Fruit fly (Drosophila melanogaster) whole organism, embryonic: ENCODE results near the gene CG43175.

Source experiments
- CG1024 ChIP-seq: fragments of 200-800 bp; sonication (Bioruptor generic); IDR thresholded peaks from 2 replicates; pipeline ENCODE4 v1.3.6; 2022; ENCODE audit warnings: missing biosample characterization, missing genetic modification characterization
- CG10565 ChIP-seq: fragments of 200-800 bp; sonication (Bioruptor generic); optimal IDR thresholded peaks from 3 replicates; lab custom pipeline; 2016; ENCODE audit warnings: missing biosample characterization, mild to moderate bottlenecking, missing genetic modification characterization
- CG10654 ChIP-seq: fragments of 200-800 bp; sonication (Bioruptor generic); optimal IDR thresholded peaks from 2 replicates; lab custom pipeline; 2016; ENCODE audit warnings: missing biosample characterization, missing genetic modification characterization
- CG11093 ChIP-seq: fragments of 200-800 bp; sonication (Bioruptor generic); IDR thresholded peaks from 3 replicates; pipeline ENCODE4 v1.3.6; 2022; ENCODE audit warnings: missing biosample characterization, missing genetic modification characterization
- CG11696 ChIP-seq: fragments of 200-800 bp; sonication (Bioruptor generic); IDR thresholded peaks from 2 replicates; pipeline ENCODE4 v1.3.6; 2022; ENCODE audit warnings: missing biosample characterization, missing genetic modification characterization
- CG12071 ChIP-seq: fragments of 200-800 bp; sonication (Bioruptor generic); optimal IDR thresholded peaks from 3 replicates; lab custom pipeline; 2018; ENCODE audit warnings: missing biosample characterization, mild to moderate bottlenecking, missing genetic modification characterization
- CG12769 ChIP-seq: fragments of 200-800 bp; sonication (Bioruptor generic); optimal IDR thresholded peaks from 2 replicates; lab custom pipeline; 2019; ENCODE audit warnings: missing biosample characterization, mild to moderate bottlenecking, missing genetic modification characterization, moderate library complexity
- CG12942 ChIP-seq: fragments of 200-800 bp; sonication (Bioruptor generic); optimal IDR thresholded peaks from 3 replicates; lab custom pipeline; 2016; ENCODE audit warnings: missing biosample characterization, missing genetic modification characterization
- CG13894 ChIP-seq: fragments of 200-800 bp; sonication (Bioruptor generic); optimal IDR thresholded peaks from 3 replicates; lab custom pipeline; 2018; ENCODE audit warnings: missing biosample characterization, mild to moderate bottlenecking, missing genetic modification characterization, moderate library complexity
- CG14965 ChIP-seq: fragments of 200-800 bp; sonication (Bioruptor generic); optimal IDR thresholded peaks from 2 replicates; lab custom pipeline; 2016; ENCODE audit warnings: missing biosample characterization, missing genetic modification characterization, borderline replicate concordance
- CG15601 ChIP-seq: fragments of 200-800 bp; sonication (Bioruptor generic); optimal IDR thresholded peaks from 3 replicates; lab custom pipeline; 2019; ENCODE audit warnings: missing biosample characterization, mild to moderate bottlenecking, missing genetic modification characterization, moderate library complexity
- CG1647 ChIP-seq: fragments of 200-800 bp; sonication (Bioruptor generic); optimal IDR thresholded peaks from 3 replicates; lab custom pipeline; 2016; ENCODE audit warnings: missing biosample characterization, missing genetic modification characterization
- CG16779 ChIP-seq: fragments of 200-800 bp; sonication (Bioruptor generic); IDR thresholded peaks from 2 replicates; pipeline ENCODE4 v1.3.6; 2022; ENCODE audit warnings: missing biosample characterization, missing genetic modification characterization
- CG17568 ChIP-seq: fragments of 200-800 bp; sonication (Bioruptor generic); optimal IDR thresholded peaks from 2 replicates; lab custom pipeline; 2018; ENCODE audit warnings: missing biosample characterization, mild to moderate bottlenecking, missing genetic modification characterization, moderate library complexity
- CG1792 ChIP-seq: fragments of 200-800 bp; sonication (Bioruptor generic); optimal IDR thresholded peaks from 2 replicates; lab custom pipeline; 2016; ENCODE audit warnings: missing biosample characterization, missing genetic modification characterization
- CG18011 ChIP-seq: fragments of 200-800 bp; sonication (Bioruptor generic); optimal IDR thresholded peaks from 2 replicates; lab custom pipeline; 2017; ENCODE audit warnings: missing biosample characterization, missing genetic modification characterization, mild to moderate bottlenecking, moderate library complexity, missing genotype
- CG2116 ChIP-seq: fragments of 200-800 bp; sonication (Bioruptor generic); optimal IDR thresholded peaks from 3 replicates; lab custom pipeline; 2018; ENCODE audit warnings: missing biosample characterization, mild to moderate bottlenecking, missing genetic modification characterization
- CG32532 ChIP-seq: fragments of 200-800 bp; sonication (Bioruptor generic); IDR thresholded peaks from 2 replicates; pipeline ENCODE4 v1.3.6; 2022; ENCODE audit warnings: missing biosample characterization, missing genetic modification characterization
- CG4820 ChIP-seq: fragments of 200-800 bp; sonication (Bioruptor generic); optimal IDR thresholded peaks from 3 replicates; lab custom pipeline; 2016; ENCODE audit warnings: missing biosample characterization, missing genetic modification characterization
- CG6254 ChIP-seq: fragments of 200-800 bp; sonication (Bioruptor generic); optimal IDR thresholded peaks from 3 replicates; lab custom pipeline; 2017; ENCODE audit warnings: mild to moderate bottlenecking, missing biosample characterization, missing genetic modification reagents, missing genetic modification characterization
- CG6765 ChIP-seq: fragments of 200-800 bp; sonication (Bioruptor generic); optimal IDR thresholded peaks from 3 replicates; lab custom pipeline; 2017; ENCODE audit warnings: missing biosample characterization, mild to moderate bottlenecking, missing genetic modification characterization
- CG8359 ChIP-seq: fragments of 200-800 bp; sonication (Bioruptor generic); optimal IDR thresholded peaks from 2 replicates; lab custom pipeline; 2017; ENCODE audit warnings: missing biosample characterization, mild to moderate bottlenecking, missing genetic modification characterization, borderline replicate concordance
- CG9876 ChIP-seq: fragments of 200-800 bp; sonication (Bioruptor generic); optimal IDR thresholded peaks from 2 replicates; lab custom pipeline; 2016; ENCODE audit warnings: missing biosample characterization, missing genetic modification characterization
- CkIIα-i1 ChIP-seq: fragments of 200-800 bp; sonication (Bioruptor generic); IDR thresholded peaks from 2 replicates; pipeline ENCODE4 v1.3.6; 2022; ENCODE audit warnings: missing biosample characterization, missing genetic modification characterization
- Dip2 ChIP-seq: fragments of 200-800 bp; sonication (Bioruptor generic); IDR thresholded peaks from 2 replicates; pipeline ENCODE4 v1.3.6; 2022; ENCODE audit warnings: missing biosample characterization, missing genetic modification characterization
- HHEX ChIP-seq: fragments of 200-800 bp; sonication (Bioruptor generic); optimal IDR thresholded peaks from 3 replicates; lab custom pipeline; 2017; ENCODE audit warnings: missing biosample characterization, mild to moderate bottlenecking, missing genetic modification characterization, missing genetic modification reagents
- NK7.1 ChIP-seq: fragments of 200-800 bp; sonication (Bioruptor generic); optimal IDR thresholded peaks from 3 replicates; lab custom pipeline; 2016; ENCODE audit warnings: missing biosample characterization, missing genetic modification characterization
- Optix ChIP-seq: fragments of 200-800 bp; sonication (Bioruptor generic); IDR thresholded peaks from 3 replicates; pipeline ENCODE4 v1.3.6; 2022; ENCODE audit warnings: missing biosample characterization, missing genetic modification characterization
- Rfx ChIP-seq: fragments of 200-800 bp; sonication (Bioruptor generic); IDR thresholded peaks from 2 replicates; pipeline ENCODE4 v1.3.6; 2022; ENCODE audit warnings: missing biosample characterization, missing genetic modification characterization
- Sin3A ChIP-seq: fragments of >200 bp; optimal IDR thresholded peaks from 2 replicates; lab custom pipeline; 2018
- Spps ChIP-seq: fragments of 200-800 bp; sonication (Bioruptor generic); optimal IDR thresholded peaks from 2 replicates; lab custom pipeline; 2018; ENCODE audit warnings: missing biosample characterization, mild to moderate bottlenecking, missing genetic modification characterization
- Sry-δ ChIP-seq: fragments of 200-800 bp; sonication (Bioruptor generic); optimal IDR thresholded peaks from 2 replicates; lab custom pipeline; 2016; ENCODE audit warnings: missing biosample characterization, missing genetic modification characterization
- Trl ChIP-seq, 3 experiments: fragments of >200 bp in 2 of 3; fragments of 200-800 bp in 1 of 3; sonication (Bioruptor generic) in 1 of 3; optimal IDR thresholded peaks; 2 replicates in 1 of 3; 3 replicates in 2 of 3; lab custom pipeline; 2016 to 2017; ENCODE audit warnings: missing biosample characterization in 1 of 3, missing genetic modification characterization in 1 of 3
- Vsx1 ChIP-seq: fragments of 200-800 bp; sonication (Bioruptor generic); optimal IDR thresholded peaks from 2 replicates; lab custom pipeline; 2017; ENCODE audit warnings: missing biosample characterization, mild to moderate bottlenecking, missing genetic modification characterization, missing genetic modification reagents
- ab ChIP-seq: fragments of 200-800 bp; sonication (Bioruptor generic); optimal IDR thresholded peaks from 2 replicates; lab custom pipeline; 2016; ENCODE audit warnings: missing biosample characterization, missing genetic modification characterization
- ato ChIP-seq: fragments of 200-800 bp; sonication (Bioruptor generic); IDR thresholded peaks from 2 replicates; pipeline ENCODE4 v1.3.6; 2022; ENCODE audit warnings: missing biosample characterization, missing genetic modification characterization; ENCODE audit not compliant: partially characterized antibody
- az2 ChIP-seq: fragments of 200-800 bp; sonication (Bioruptor generic); optimal IDR thresholded peaks from 3 replicates; lab custom pipeline; 2016; ENCODE audit warnings: missing biosample characterization, missing genetic modification characterization
- br ChIP-seq: fragments of >200 bp; optimal IDR thresholded peaks from 2 replicates; lab custom pipeline; 2017
- caup ChIP-seq: fragments of 200-800 bp; sonication (Bioruptor generic); optimal IDR thresholded peaks from 3 replicates; lab custom pipeline; 2017; ENCODE audit warnings: missing biosample characterization, mild to moderate bottlenecking, missing genetic modification characterization, moderate library complexity; ENCODE audit not compliant: severe bottlenecking
- chif ChIP-seq, 2 experiments: fragments of 200-800 bp; sonication (Bioruptor generic); optimal IDR thresholded peaks; 3 replicates each; lab custom pipeline; 2016; ENCODE audit warnings: missing biosample characterization in 2 of 2, missing genetic modification characterization in 2 of 2
- chm ChIP-seq: fragments of 200-800 bp; sonication (Bioruptor generic); IDR thresholded peaks from 2 replicates; pipeline ENCODE4 v1.3.6; 2022; ENCODE audit warnings: missing biosample characterization, missing genetic modification characterization
- dan ChIP-seq: fragments of 200-800 bp; sonication (Bioruptor generic); IDR thresholded peaks from 2 replicates; pipeline ENCODE4 v1.3.6; 2022; ENCODE audit warnings: missing biosample characterization, missing genetic modification characterization
- eve ChIP-seq, 2 experiments: fragments of >200 bp; optimal IDR thresholded peaks; 2 replicates each; lab custom pipeline; 2017; ENCODE audit warnings: missing biosample characterization in 2 of 2, missing genetic modification characterization in 2 of 2
- exex ChIP-seq: fragments of 200-800 bp; sonication (Bioruptor generic); optimal IDR thresholded peaks from 4 replicates; lab custom pipeline; 2018; ENCODE audit warnings: missing biosample characterization, mild to moderate bottlenecking, missing genetic modification characterization, moderate library complexity
- h ChIP-seq: fragments of >200 bp; optimal IDR thresholded peaks from 2 replicates; lab custom pipeline; 2017
- hbn ChIP-seq: fragments of 200-800 bp; sonication (Bioruptor generic); IDR thresholded peaks from 2 replicates; pipeline ENCODE4 v1.3.6; 2022; ENCODE audit warnings: missing biosample characterization, missing genetic modification characterization; ENCODE audit not compliant: partially characterized antibody
- ind ChIP-seq: fragments of 200-800 bp; sonication (Bioruptor generic); optimal IDR thresholded peaks from 3 replicates; lab custom pipeline; 2016; ENCODE audit warnings: missing biosample characterization, missing genetic modification characterization
- kay ChIP-seq: fragments of 200-800 bp; sonication (Bioruptor generic); optimal IDR thresholded peaks from 2 replicates; lab custom pipeline; 2016; ENCODE audit warnings: missing biosample characterization, missing genetic modification characterization
- sc ChIP-seq, 3 experiments: fragments of >200 bp in 2 of 3; fragments of 200-800 bp in 1 of 3; sonication (Bioruptor generic) in 1 of 3; optimal IDR thresholded peaks; 2 replicates in 2 of 3; 3 replicates in 1 of 3; lab custom pipeline; 2017; ENCODE audit warnings: mild to moderate bottlenecking in 1 of 3, missing biosample characterization in 1 of 3, missing genetic modification characterization in 1 of 3, missing genetic modification reagents in 1 of 3
- stwl ChIP-seq: fragments of 200-800 bp; sonication (Bioruptor generic); optimal IDR thresholded peaks from 3 replicates; lab custom pipeline; 2018; ENCODE audit warnings: missing biosample characterization, mild to moderate bottlenecking, missing genetic modification characterization, moderate library complexity
- tup ChIP-seq: fragments of 200-800 bp; sonication (Bioruptor generic); optimal IDR thresholded peaks from 2 replicates; lab custom pipeline; 2016; ENCODE audit warnings: missing biosample characterization, mild to moderate bottlenecking, missing genetic modification characterization, moderate library complexity
- vfl ChIP-seq: fragments of 200-800 bp; sonication (Bioruptor generic); optimal IDR thresholded peaks from 2 replicates; lab custom pipeline; 2016; ENCODE audit warnings: missing biosample characterization, missing genetic modification characterization

Gene CG43175

DNA sequence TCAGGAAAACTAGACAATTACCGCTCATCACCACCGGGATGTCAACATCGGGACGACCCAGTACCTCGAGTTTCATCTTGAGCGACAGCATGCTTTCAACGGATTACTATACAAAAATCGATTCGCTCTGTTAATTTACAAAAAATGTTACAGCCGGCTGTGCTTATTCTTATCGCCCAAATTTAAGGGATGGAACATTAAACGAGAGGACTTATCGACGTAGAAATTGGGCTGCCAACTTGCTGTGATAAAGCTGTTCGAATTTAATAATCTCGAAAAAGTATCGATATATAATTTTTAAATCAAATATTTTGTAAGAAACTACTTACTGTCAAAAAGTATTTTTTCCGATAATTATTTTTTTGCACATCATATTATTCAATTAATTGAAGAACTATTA is 56.4 kb downstream of the CG43175 start, which contains the start of gene CG31249 (continued):
- TF ChIP-seq ab (no peak), caup (no peak), stwl (peak; percentile 79), CG1792 (GFP tag; lab: Kevin White, UChicago) (no peak), NK7.1 (GFP tag; lab: Kevin White, UChicago) (no peak), vfl (GFP tag; lab: Kevin White, UChicago) (no peak), CG16779 (GFP tag; lab: Robert Waterston, UW) (no peak), az2 (no peak), CG4820 (GFP tag; lab: Kevin White, UChicago) (no peak), tup (GFP tag; lab: Kevin White, UChicago) (no peak), CG17568 (no peak), hbn (GFP tag; lab: Robert Waterston, UW) (peak; percentile 83), Trl (optimal IDR thresholded peaks at IDR 0.05; lab: Kevin White, UChicago) (no peak), Trl (GFP tag; optimal IDR thresholded peaks at IDR 0.05; lab: Kevin White, UChicago) (no peak), CG12769 (tag; lab: Kevin White, UChicago) (no peak), chif (GFP tag; optimal IDR thresholded peaks at IDR 0.05; lab: Kevin White, UChicago) (no peak), exex (tag; lab: Kevin White, UChicago) (no peak), br (lab: Kevin White, UChicago) (no peak), Dip2 (GFP tag; lab: Robert Waterston, UW) (no peak), CG13894 (tag; lab: Kevin White, UChicago) (no peak), CG12942 (no peak), HHEX (GFP tag; lab: Kevin White, UChicago) (no peak), CG8359 (no peak), Spps (tag; lab: Kevin White, UChicago) (no peak), CG9876 (GFP tag; lab: Kevin White, UChicago) (no peak), CG32532 (GFP tag; lab: Robert Waterston, UW) (peak; percentile 40; the same call in 1 of the 2 replicates), Vsx1 (GFP tag; lab: Kevin White, UChicago) (no peak), Rfx (GFP tag; lab: Robert Waterston, UW) (peak; percentile 29; the same call in 1 of the 2 replicates), eve (GFP tag; optimal IDR thresholded peaks at IDR 0.05; lab: Kevin White, UChicago) (no peak), CG11696 (GFP tag; lab: Robert Waterston, UW) (no peak), h (lab: Kevin White, UChicago) (no peak), CG1024 (GFP tag; lab: Robert Waterston, UW) (no peak), Sry-δ (GFP tag; lab: Kevin White, UChicago) (peak; percentile 69), kay (GFP tag; lab: Kevin White, UChicago) (no peak), dan (no peak), sc (optimal IDR thresholded peaks at IDR 0.05; lab: Kevin White, UChicago) (no peak), sc (GFP tag; optimal IDR thresholded peaks at IDR 0.05; lab: Kevin White, UChicago) (no peak), ind (GFP tag; lab: Kevin White, UChicago) (no peak), CG12071 (GFP tag; lab: Kevin White, UChicago) (no peak), CG2116 (peak; percentile 43), CG1647 (GFP tag; lab: Kevin White, UChicago) (no peak), CG15601 (tag; lab: Kevin White, UChicago) (no peak), Optix (GFP tag; lab: Robert Waterston, UW) (no peak), CG14965 (GFP tag; lab: Kevin White, UChicago) (no peak), Sin3A (no peak), CG6254 (GFP tag; lab: Kevin White, UChicago) (no peak), CG18011 (no peak), CkIIα-i1 (GFP tag; lab: Robert Waterston, UW) (no peak), ato (GFP tag; lab: Robert Waterston, UW) (peak; percentile 69; the same call in 1 of the 2 replicates), CG10654 (no peak), CG11093 (GFP tag; lab: Robert Waterston, UW) (no peak), CG10565 (GFP tag; lab: Kevin White, UChicago) (no peak), chm (no peak), CG6765 (GFP tag; lab: Kevin White, UChicago) (no peak)
